Fruit fly (Drosophila melanogaster) whole organism, embryonic: ENCODE results near the gene Phae2.
A peak's percentile ranks its signal among the peaks of the same experiment; 100 is the strongest.

Experiments
- ATbp ChIP-seq: fragments of 200-800 bp; sonication (Bioruptor generic); optimal IDR thresholded peaks from 2 replicates; lab custom pipeline; 2017; ENCODE audit warnings: missing biosample characterization, mild to moderate bottlenecking, missing genetic modification characterization, missing genetic modification reagents
- Adf1 ChIP-seq: fragments of 200-800 bp; sonication (Bioruptor generic); IDR thresholded peaks from 2 replicates; pipeline ENCODE4 v1.3.6; 2022; ENCODE audit warnings: missing biosample characterization, missing genetic modification characterization
- Blimp-1 ChIP-seq: fragments of 200-800 bp; sonication (Bioruptor generic); optimal IDR thresholded peaks from 3 replicates; lab custom pipeline; 2018; ENCODE audit warnings: missing biosample characterization, missing genetic modification characterization, mild to moderate bottlenecking, moderate library complexity, missing genetic modification reagents
- CG11504 ChIP-seq: fragments of 200-800 bp; sonication (Bioruptor generic); optimal IDR thresholded peaks from 3 replicates; lab custom pipeline; 2019; ENCODE audit warnings: missing biosample characterization, mild to moderate bottlenecking, missing genetic modification characterization, moderate library complexity
- CG12155 ChIP-seq: fragments of 200-800 bp; sonication (Bioruptor generic); optimal IDR thresholded peaks from 3 replicates; lab custom pipeline; 2016; ENCODE audit warnings: missing biosample characterization, missing genetic modification characterization
- CG13123 ChIP-seq: fragments of 200-800 bp; sonication (Bioruptor generic); optimal IDR thresholded peaks from 2 replicates; lab custom pipeline; 2016; ENCODE audit warnings: missing biosample characterization, missing genetic modification characterization
- CG13775 ChIP-seq: fragments of 200-800 bp; sonication (Bioruptor generic); optimal IDR thresholded peaks from 3 replicates; lab custom pipeline; 2017; ENCODE audit warnings: missing biosample characterization, mild to moderate bottlenecking, missing genetic modification characterization
- CG13894 ChIP-seq: fragments of 200-800 bp; sonication (Bioruptor generic); optimal IDR thresholded peaks from 3 replicates; lab custom pipeline; 2018; ENCODE audit warnings: missing biosample characterization, mild to moderate bottlenecking, missing genetic modification characterization, moderate library complexity
- CG15514 ChIP-seq: fragments of 200-800 bp; sonication (Bioruptor generic); optimal IDR thresholded peaks from 3 replicates; lab custom pipeline; 2017; ENCODE audit warnings: missing biosample characterization, missing genetic modification characterization, mild to moderate bottlenecking, moderate library complexity, missing genetic modification reagents
- CG1647 ChIP-seq: fragments of 200-800 bp; sonication (Bioruptor generic); optimal IDR thresholded peaks from 3 replicates; lab custom pipeline; 2016; ENCODE audit warnings: missing biosample characterization, missing genetic modification characterization
- CG17385 ChIP-seq: fragments of 200-800 bp; sonication (Bioruptor generic); optimal IDR thresholded peaks from 3 replicates; lab custom pipeline; 2018; ENCODE audit warnings: missing biosample characterization, mild to moderate bottlenecking, missing genetic modification characterization
- CG17568 ChIP-seq: fragments of 200-800 bp; sonication (Bioruptor generic); optimal IDR thresholded peaks from 2 replicates; lab custom pipeline; 2018; ENCODE audit warnings: missing biosample characterization, mild to moderate bottlenecking, missing genetic modification characterization, moderate library complexity
- CG18476 ChIP-seq: fragments of 200-800 bp; sonication (Bioruptor generic); optimal IDR thresholded peaks from 2 replicates; lab custom pipeline; 2016; ENCODE audit warnings: missing biosample characterization, mild to moderate bottlenecking, missing genetic modification characterization
- CG31224 ChIP-seq: fragments of 200-800 bp; sonication (Bioruptor generic); IDR thresholded peaks from 2 replicates; pipeline ENCODE4 v1.3.6; 2022; ENCODE audit warnings: missing biosample characterization, missing genetic modification characterization
- CG34376 ChIP-seq: fragments of 200-800 bp; sonication (Bioruptor generic); optimal IDR thresholded peaks from 2 replicates; lab custom pipeline; 2018; ENCODE audit warnings: missing biosample characterization, mild to moderate bottlenecking, missing genetic modification characterization
- CG4282 ChIP-seq: fragments of 200-800 bp; sonication (Bioruptor generic); optimal IDR thresholded peaks from 2 replicates; lab custom pipeline; 2016; ENCODE audit warnings: missing biosample characterization, missing genetic modification characterization
- CG4404 ChIP-seq: fragments of 200-800 bp; sonication (Bioruptor generic); IDR thresholded peaks from 2 replicates; pipeline ENCODE4 v1.3.6; 2022; ENCODE audit warnings: missing biosample characterization, missing genetic modification characterization
- CG5180 ChIP-seq: fragments of 200-800 bp; sonication (Bioruptor generic); optimal IDR thresholded peaks from 3 replicates; lab custom pipeline; 2017; ENCODE audit warnings: missing biosample characterization, missing genetic modification characterization, mild to moderate bottlenecking, moderate library complexity, missing genetic modification reagents
- CG6254 ChIP-seq: fragments of 200-800 bp; sonication (Bioruptor generic); optimal IDR thresholded peaks from 3 replicates; lab custom pipeline; 2017; ENCODE audit warnings: mild to moderate bottlenecking, missing biosample characterization, missing genetic modification reagents, missing genetic modification characterization
- CG7357 ChIP-seq: fragments of 200-800 bp; sonication (Bioruptor generic); IDR thresholded peaks from 3 replicates; pipeline ENCODE4 v1.3.6; 2022; ENCODE audit warnings: missing biosample characterization, missing genetic modification characterization
- CG7786 ChIP-seq: fragments of 200-800 bp; sonication (Bioruptor generic); optimal IDR thresholded peaks from 2 replicates; lab custom pipeline; 2016; ENCODE audit warnings: missing biosample characterization, missing genetic modification characterization
- CG8359 ChIP-seq: fragments of 200-800 bp; sonication (Bioruptor generic); optimal IDR thresholded peaks from 2 replicates; lab custom pipeline; 2017; ENCODE audit warnings: missing biosample characterization, mild to moderate bottlenecking, missing genetic modification characterization, borderline replicate concordance
- CG8924 ChIP-seq: fragments of 200-800 bp; optimal IDR thresholded peaks from 3 replicates; lab custom pipeline; 2019; ENCODE audit warnings: missing biosample characterization, mild to moderate bottlenecking, missing genetic modification characterization, moderate library complexity
- CG9215 ChIP-seq: fragments of 200-800 bp; sonication (Bioruptor generic); IDR thresholded peaks from 2 replicates; pipeline ENCODE4 v1.3.6; 2022; ENCODE audit warnings: missing biosample characterization, missing genetic modification characterization
- Camta ChIP-seq: fragments of 200-800 bp; sonication (Bioruptor generic); optimal IDR thresholded peaks from 2 replicates; lab custom pipeline; 2016; ENCODE audit warnings: missing biosample characterization, missing genetic modification characterization
- CkIIα-i1 ChIP-seq: fragments of 200-800 bp; sonication (Bioruptor generic); IDR thresholded peaks from 2 replicates; pipeline ENCODE4 v1.3.6; 2022; ENCODE audit warnings: missing biosample characterization, missing genetic modification characterization
- D ChIP-seq, 2 experiments: fragments of 200-800 bp in 1 of 2; fragments of >200 bp in 1 of 2; sonication (Bioruptor generic) in 1 of 2; optimal IDR thresholded peaks; 2 replicates in 1 of 2; 3 replicates in 1 of 2; lab custom pipeline; 2017; ENCODE audit warnings: mild to moderate bottlenecking in 1 of 2, missing biosample characterization in 1 of 2, missing genetic modification characterization in 1 of 2, missing genetic modification reagents in 1 of 2
- Drgx ChIP-seq: fragments of 200-800 bp; sonication (Bioruptor generic); IDR thresholded peaks from 2 replicates; pipeline ENCODE4 v1.3.6; 2022; ENCODE audit warnings: missing biosample characterization, missing genetic modification characterization
- H2.0 ChIP-seq: fragments of 200-800 bp; sonication (Bioruptor generic); IDR thresholded peaks from 2 replicates; pipeline ENCODE4 v1.3.6; 2022; ENCODE audit warnings: missing biosample characterization, missing genetic modification characterization
- Lpt ChIP-seq: fragments of >200 bp; optimal IDR thresholded peaks from 2 replicates; lab custom pipeline; 2018; ENCODE audit warnings: missing biosample characterization, missing genetic modification characterization
- Max ChIP-seq: fragments of 200-800 bp; sonication (Bioruptor generic); optimal IDR thresholded peaks from 2 replicates; lab custom pipeline; 2016; ENCODE audit warnings: missing biosample characterization, mild to moderate bottlenecking, missing genetic modification characterization
- NFAT ChIP-seq: fragments of 200-800 bp; sonication (Bioruptor generic); IDR thresholded peaks from 2 replicates; pipeline ENCODE4 v1.3.6; 2022; ENCODE audit warnings: missing biosample characterization, missing genetic modification characterization
- al ChIP-seq: fragments of 200-800 bp; sonication (Bioruptor generic); IDR thresholded peaks from 2 replicates; pipeline ENCODE4 v1.3.6; 2022; ENCODE audit warnings: missing biosample characterization, missing genetic modification characterization
- bab2 ChIP-seq: fragments of 200-800 bp; sonication (Bioruptor generic); optimal IDR thresholded peaks from 2 replicates; lab custom pipeline; 2016; ENCODE audit warnings: missing biosample characterization, missing genetic modification characterization
- ewg ChIP-seq: fragments of 200-800 bp; sonication (Bioruptor generic); optimal IDR thresholded peaks from 3 replicates; lab custom pipeline; 2017; ENCODE audit warnings: mild to moderate bottlenecking, missing biosample characterization, missing genetic modification reagents, missing genetic modification characterization
- fd3F ChIP-seq: fragments of 200-800 bp; sonication (Bioruptor generic); optimal IDR thresholded peaks from 2 replicates; lab custom pipeline; 2018; ENCODE audit warnings: missing biosample characterization, mild to moderate bottlenecking, missing genetic modification characterization, moderate library complexity
- gfzf ChIP-seq: fragments of 200-800 bp; sonication (Bioruptor generic); optimal IDR thresholded peaks from 2 replicates; lab custom pipeline; 2016; ENCODE audit warnings: missing biosample characterization, mild to moderate bottlenecking, missing genetic modification characterization, moderate library complexity
- lola ChIP-seq, 3 experiments: fragments of >200 bp in 2 of 3; fragments of 200-800 bp in 1 of 3; sonication (Bioruptor generic) in 1 of 3; optimal IDR thresholded peaks; 2 replicates each; lab custom pipeline; 2017 to 2019; ENCODE audit warnings: missing biosample characterization in 3 of 3, missing genetic modification characterization in 3 of 3, mild to moderate bottlenecking in 1 of 3, moderate library complexity in 1 of 3
- mirr ChIP-seq: fragments of 200-800 bp; sonication (Bioruptor generic); optimal IDR thresholded peaks from 3 replicates; lab custom pipeline; 2018; ENCODE audit warnings: missing biosample characterization, mild to moderate bottlenecking, missing genetic modification characterization
- nmo ChIP-seq: fragments of 200-800 bp; sonication (Bioruptor generic); optimal IDR thresholded peaks from 2 replicates; lab custom pipeline; 2018; ENCODE audit warnings: missing biosample characterization, mild to moderate bottlenecking, missing genetic modification characterization, moderate library complexity
- otp ChIP-seq: fragments of 200-800 bp; sonication (Bioruptor generic); IDR thresholded peaks from 3 replicates; pipeline ENCODE4, ENCODE4 v1.3.6; 2022; ENCODE audit warnings: missing biosample characterization, missing genetic modification characterization
- pan ChIP-seq, 4 experiments: fragments of >200 bp in 3 of 4; fragments of 200-800 bp in 1 of 4; sonication (Bioruptor generic) in 1 of 4; optimal IDR thresholded peaks in 3 of 4; IDR thresholded peaks in 1 of 4; 2 replicates each; pipeline versions ENCODE4 v1.3.6 to Lab custom; 2017 to 2022; ENCODE audit warnings: missing biosample characterization in 2 of 4, missing genetic modification characterization in 2 of 4, mixed read lengths in 1 of 4
- pho ChIP-seq: fragments of 200-800 bp; sonication (Bioruptor generic); optimal IDR thresholded peaks from 2 replicates; lab custom pipeline; 2016; ENCODE audit warnings: missing biosample characterization, missing genetic modification characterization
- rib ChIP-seq: fragments of 200-800 bp; sonication (Bioruptor generic); IDR thresholded peaks from 2 replicates; pipeline ENCODE4 v1.3.6; 2022; ENCODE audit warnings: missing biosample characterization, missing genetic modification characterization
- sens-2 ChIP-seq: fragments of 200-800 bp; sonication (Bioruptor generic); IDR thresholded peaks from 2 replicates; pipeline ENCODE4 v1.3.6; 2022; ENCODE audit warnings: missing biosample characterization, missing genetic modification characterization
- seq ChIP-seq: fragments of 200-800 bp; sonication (Bioruptor generic); IDR thresholded peaks from 2 replicates; pipeline ENCODE4 v1.3.6; 2022; ENCODE audit warnings: missing biosample characterization, missing genetic modification characterization
- trem ChIP-seq: fragments of 200-800 bp; optimal IDR thresholded peaks from 3 replicates; lab custom pipeline; 2019; ENCODE audit warnings: missing biosample characterization, mild to moderate bottlenecking, missing genetic modification characterization, moderate library complexity
- vvl ChIP-seq: fragments of 200-800 bp; sonication (Bioruptor generic); IDR thresholded peaks from 2 replicates; pipeline ENCODE4 v1.3.6; 2022; ENCODE audit warnings: missing biosample characterization, missing genetic modification characterization
- z ChIP-seq: fragments of 200-800 bp; sonication (Bioruptor generic); IDR thresholded peaks from 3 replicates; pipeline ENCODE4 v1.3.6; 2022; ENCODE audit warnings: missing biosample characterization, missing genetic modification characterization

Gene Phae2

dm6 chr2L:12065683-12066386 lies 45.1 kb upstream of the Phae2 start (continued):
- no peak for TF ChIP-seq sens-2 (GFP tag; lab: Robert Waterston, UW)
- TF ChIP-seq mirr (GFP tag; lab: Kevin White, UChicago), result no peak
- peak in 1 of 3 experiments; percentile 74 for TF ChIP-seq lola (GFP tag; optimal IDR thresholded peaks at IDR 0.05; lab: Kevin White, UChicago)
- no peak for TF ChIP-seq Camta (GFP tag; lab: Kevin White, UChicago)
- TF ChIP-seq CG31224 (GFP tag; lab: Robert Waterston, UW), result no peak
- no peak for TF ChIP-seq CkIIα-i1 (GFP tag; lab: Robert Waterston, UW)
- TF ChIP-seq CG13775 (GFP tag; lab: Kevin White, UChicago), result peak; percentile 12
- peak; percentile 53 for TF ChIP-seq CG8924
- no peak for TF ChIP-seq pan (optimal IDR thresholded peaks at IDR 0.05; lab: Kevin White, UChicago)
- no peak for TF ChIP-seq pan (GFP tag; optimal IDR thresholded peaks at IDR 0.05 in 1 of 2, IDR thresholded peaks at IDR 0.05 in 1 of 2)
- no peak for TF ChIP-seq CG12155 (GFP tag; lab: Kevin White, UChicago)
- no peak for TF ChIP-seq H2.0 (GFP tag; lab: Robert Waterston, UW)
- TF ChIP-seq CG18476 (GFP tag; lab: Kevin White, UChicago), result peak; percentile 92
- no peak for TF ChIP-seq Lpt (GFP tag; lab: Kevin White, UChicago)
- TF ChIP-seq fd3F (GFP tag; lab: Kevin White, UChicago), result no peak
- TF ChIP-seq otp (GFP tag; lab: Robert Waterston, UW), result no peak
- TF ChIP-seq Max (GFP tag; lab: Kevin White, UChicago), result no peak
- TF ChIP-seq CG4282 (GFP tag; lab: Kevin White, UChicago), result no peak
- TF ChIP-seq CG5180 (GFP tag; lab: Kevin White, UChicago), result no peak
- no peak for TF ChIP-seq CG17568 (GFP tag; lab: Kevin White, UChicago)
- TF ChIP-seq Drgx (GFP tag; lab: Robert Waterston, UW), result peak; percentile 94
- no peak for TF ChIP-seq Adf1 (GFP tag; lab: Robert Waterston, UW)
- TF ChIP-seq CG8359 (GFP tag; lab: Kevin White, UChicago), result no peak
- TF ChIP-seq seq (GFP tag; lab: Robert Waterston, UW), result no peak
- TF ChIP-seq CG17385 (GFP tag; lab: Kevin White, UChicago), result peak; percentile 9
- TF ChIP-seq CG7357, result no peak
- no peak for TF ChIP-seq CG13123
- TF ChIP-seq D (optimal IDR thresholded peaks at IDR 0.05; lab: Kevin White, UChicago), result no peak
- peak; percentile 46 for TF ChIP-seq D (GFP tag; optimal IDR thresholded peaks at IDR 0.05; lab: Kevin White, UChicago)
- TF ChIP-seq CG6254 (GFP tag; lab: Kevin White, UChicago), result peak; percentile 69
- TF ChIP-seq CG13894 (tag; lab: Kevin White, UChicago), result no peak
- TF ChIP-seq trem (tag; lab: Kevin White, UChicago), result peak; percentile 23
- TF ChIP-seq CG15514 (GFP tag; lab: Kevin White, UChicago), result no peak
- peak; percentile 62; the same call in 1 of the 2 replicates for TF ChIP-seq vvl
- TF ChIP-seq CG11504 (tag; lab: Kevin White, UChicago), result no peak
- peak; percentile 90 for TF ChIP-seq Blimp-1 (GFP tag; lab: Kevin White, UChicago)
- no peak for TF ChIP-seq z (GFP tag; lab: Robert Waterston, UW)
- no peak for TF ChIP-seq gfzf (GFP tag; lab: Kevin White, UChicago)
- TF ChIP-seq CG4404 (GFP tag; lab: Robert Waterston, UW), result 0 out of 2 replicates have a peak, but pooled peaks have one; percentile 39
- TF ChIP-seq ATbp (GFP tag; lab: Kevin White, UChicago), result peak; percentile 38
- TF ChIP-seq pho, result no peak
- peak; percentile 10 for TF ChIP-seq ewg (GFP tag; lab: Kevin White, UChicago)
- TF ChIP-seq CG9215 (GFP tag; lab: Robert Waterston, UW), result no peak
- TF ChIP-seq bab2 (GFP tag; lab: Kevin White, UChicago), result no peak
- TF ChIP-seq rib (GFP tag; lab: Robert Waterston, UW), result no peak
- no peak for TF ChIP-seq NFAT
- no peak for TF ChIP-seq CG34376
- TF ChIP-seq CG1647 (GFP tag; lab: Kevin White, UChicago), result no peak
- TF ChIP-seq al (GFP tag; lab: Robert Waterston, UW), result no peak
- TF ChIP-seq nmo (GFP tag; lab: Kevin White, UChicago), result peak; percentile 69
- no peak for TF ChIP-seq CG7786 (GFP tag; lab: Kevin White, UChicago)
